Worm (Caenorhabditis elegans): Measurements from ENCODE around the gene ZK228.13.

ce11 chrV:18462365-18462837 lies 5.6 kb downstream of the ZK228.13 start, which contains the start of gene ZK228.4:
- no peak for TF ChIP-seq ztf-11 (tag; optimal IDR thresholded peaks at IDR 0.05)
- no peak for TF ChIP-seq ZK546.5 (tag; optimal IDR thresholded peaks at IDR 0.05)
- no peak for TF ChIP-seq unc-130 (GFP tag; optimal IDR thresholded peaks at IDR 0.05)
- no peak for TF ChIP-seq ama-1 (optimal IDR thresholded peaks at IDR 0.05)
- TF ChIP-seq fos-1 (tag; optimal IDR thresholded peaks at IDR 0.05): no peak
